Worm (Caenorhabditis elegans): ENCODE results near the gene col-122.

DNA sequence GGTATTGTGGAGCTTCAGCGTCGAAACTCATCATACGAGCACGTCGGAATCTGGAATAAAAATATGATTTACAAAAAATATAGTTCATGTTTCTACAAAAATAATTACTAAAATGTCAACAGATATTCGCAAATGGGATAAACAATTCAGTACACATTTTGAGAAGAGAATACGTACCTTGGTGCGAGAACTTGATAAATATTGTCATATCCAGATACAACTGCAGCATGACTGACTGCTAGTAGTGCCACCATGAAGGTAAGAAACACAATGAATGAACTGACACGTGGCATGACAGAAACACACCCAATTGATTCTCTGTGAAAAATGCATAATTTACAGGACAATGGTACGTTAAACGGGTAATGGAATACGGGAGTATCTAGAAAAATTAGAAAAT lies 44.6 kb upstream of the col-122 start, which contains the start of gene nlp-35:
- TF ChIP-seq ceh-22 (tag; optimal IDR thresholded peaks at IDR 0.05) = no peak
- no peak for TF ChIP-seq hlh-30 (tag; optimal IDR thresholded peaks at IDR 0.05; ENCODE audit: insufficient read depth)
- no peak for TF ChIP-seq ref-2 (tag; optimal IDR thresholded peaks at IDR 0.05)
- TF ChIP-seq elt-2 (tag; optimal IDR thresholded peaks at IDR 0.05) = no peak
- no peak for TF ChIP-seq ceh-45 (GFP tag; IDR thresholded peaks at IDR 0.05)
- no peak for TF ChIP-seq pha-4 (tag; optimal IDR thresholded peaks at IDR 0.05)
- TF ChIP-seq pqm-1 (tag; optimal IDR thresholded peaks at IDR 0.05) = no peak
- TF ChIP-seq sox-4 (tag; optimal IDR thresholded peaks at IDR 0.05) = no peak

Measured in whole organism, late embryonic.